Worm (Caenorhabditis elegans) whole organism, L4 larva: ENCODE data around the gene fbxa-160.
"Not testable (repeated sequence)": the region's sequence is repeated elsewhere in the genome, so short reads cannot be mapped to it uniquely, and the experiment has no call there.

Experiments
- F44E2.7 ChIP-seq: fragments of 200-800 bp; sonication (Bioruptor generic); IDR thresholded peaks from 2 replicates; pipeline ENCODE4 v2.1.2; 2022; ENCODE audit warnings: missing genetic modification characterization, missing compliant biosample characterization
- ceh-28 ChIP-seq: fragments of 150-350 bp; optimal IDR thresholded peaks from 2 replicates; lab custom pipeline; 2014; ENCODE audit warnings: missing biosample characterization, missing genetic modification reagents, missing genetic modification characterization
- ceh-62 ChIP-seq: sonication (generic microtip); optimal IDR thresholded peaks from 2 replicates; lab custom pipeline; 2017; ENCODE audit warnings: missing biosample characterization, missing genetic modification characterization
- daf-19 ChIP-seq: fragments of 200-800 bp; sonication (Bioruptor generic); conservative IDR thresholded peaks from 2 replicates; pipeline ENCODE4 v1.3.6; 2022; ENCODE audit warnings: missing genetic modification characterization, missing compliant biosample characterization
- egl-27 ChIP-seq: sonication (generic microtip); optimal IDR thresholded peaks from 3 replicates; lab custom pipeline; 2017; ENCODE audit warnings: missing biosample characterization, missing genetic modification reagents, missing genetic modification characterization
- gei-8 ChIP-seq: fragments of 200-800 bp; sonication (Bioruptor generic); optimal IDR thresholded peaks from 2 replicates; lab custom pipeline; 2018; ENCODE audit warnings: mild to moderate bottlenecking, missing genetic modification characterization, missing compliant biosample characterization
- lir-3 ChIP-seq: sonication (generic microtip); optimal IDR thresholded peaks from 2 replicates; lab custom pipeline; 2016; ENCODE audit warnings: mild to moderate bottlenecking, missing genetic modification characterization, missing compliant biosample characterization
- nhr-77 ChIP-seq: fragments of 150-350 bp; optimal IDR thresholded peaks from 2 replicates; lab custom pipeline; 2014; ENCODE audit warnings: missing biosample characterization, missing genetic modification characterization
- unc-130 ChIP-seq: sonication (generic microtip); optimal IDR thresholded peaks from 2 replicates; lab custom pipeline; 2016; ENCODE audit warnings: missing genetic modification reagents, missing genetic modification characterization, missing compliant biosample characterization
- unc-39 ChIP-seq: sonication (generic microtip); optimal IDR thresholded peaks from 2 replicates; lab custom pipeline; 2017; ENCODE audit warnings: missing biosample characterization, missing genetic modification characterization

DNA sequence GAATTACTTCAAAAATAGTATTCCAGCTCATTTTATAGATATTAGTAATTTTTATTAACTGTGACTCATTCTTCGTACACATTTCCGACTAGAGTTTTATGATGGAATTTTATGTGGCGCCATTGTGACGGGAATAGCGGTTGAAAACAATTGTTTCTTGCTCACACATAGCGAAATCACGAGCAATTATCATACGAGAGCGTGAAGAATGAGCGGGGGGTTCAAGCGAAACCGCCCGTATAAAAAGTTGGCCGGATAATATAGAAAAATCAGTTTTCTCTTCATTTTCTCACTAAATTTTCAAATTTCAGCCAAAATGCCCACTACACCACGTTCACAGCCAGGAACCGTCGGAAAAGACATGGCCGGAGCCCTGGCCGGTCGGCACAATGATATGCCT, 9.0 kb upstream of the fbxa-160 start, which contains the start of gene C08E3.1:
- TF ChIP-seq gei-8 (GFP tag; lab: Kevin White, UChicago); daf-19; F44E2.7 (GFP tag; lab: Robert Waterston, UW); lir-3 (tag; lab: Kevin White, UChicago); ceh-28 (tag; lab: Kevin White, UChicago); egl-27 (tag; lab: Kevin White, UChicago); nhr-77 (tag; lab: Kevin White, UChicago); ceh-62 (tag; lab: Kevin White, UChicago); unc-39; unc-130 (GFP tag; lab: Kevin White, UChicago): not testable (repeated sequence)
